Worm (Caenorhabditis elegans): ENCODE data around the gene spp-12.

- 0 out of 2 replicates have a peak, but pooled peaks have one; percentile 33 for TF ChIP-seq saeg-2 (GFP tag; IDR thresholded peaks at IDR 0.05)
- no peak for TF ChIP-seq nhr-11 (tag; optimal IDR thresholded peaks at IDR 0.05)
- peak; percentile 69 for TF ChIP-seq nhr-77 (tag; optimal IDR thresholded peaks at IDR 0.05)
- TF ChIP-seq ceh-82 (tag; optimal IDR thresholded peaks at IDR 0.05) = no peak
- TF ChIP-seq php-3 (GFP tag; IDR thresholded peaks at IDR 0.05) = no peak
- TF ChIP-seq Y75B8A.6 (GFP tag; IDR thresholded peaks at IDR 0.05) = no peak
- no peak for TF ChIP-seq nhr-237 (tag; optimal IDR thresholded peaks at IDR 0.05)
- no peak for TF ChIP-seq vab-7 (GFP tag; IDR thresholded peaks at IDR 0.05)
- peak; percentile 15 for TF ChIP-seq hlh-11 (tag; optimal IDR thresholded peaks at IDR 0.05)
- no peak for TF ChIP-seq unc-130 (GFP tag; optimal IDR thresholded peaks at IDR 0.05)
- 0 out of 2 replicates have a peak, but pooled peaks have one; percentile 11 for TF ChIP-seq dmd-6 (GFP tag; IDR thresholded peaks at IDR 0.05)
- TF ChIP-seq lin-13 (GFP tag; optimal IDR thresholded peaks at IDR 0.05) = no peak
- TF ChIP-seq nhr-6 (tag; optimal IDR thresholded peaks at IDR 0.05) = no peak
Measured at ce11 chrV:13898356-13898755, 8.7 kb downstream of the spp-12 start, which contains the start of gene cyp-35C1.
